Fruit fly (Drosophila melanogaster) S2 (cell line): ENCODE data around the gene Herp.

Experiments used
- CG8478 ChIP-seq: fragments of >200 bp; optimal IDR thresholded peaks from 2 replicates; lab custom pipeline; 2018
- CTCF ChIP-seq, 2 experiments: fragments of >200 bp; optimal IDR thresholded peaks; 2 replicates each; lab custom pipeline; 2018

DNA sequence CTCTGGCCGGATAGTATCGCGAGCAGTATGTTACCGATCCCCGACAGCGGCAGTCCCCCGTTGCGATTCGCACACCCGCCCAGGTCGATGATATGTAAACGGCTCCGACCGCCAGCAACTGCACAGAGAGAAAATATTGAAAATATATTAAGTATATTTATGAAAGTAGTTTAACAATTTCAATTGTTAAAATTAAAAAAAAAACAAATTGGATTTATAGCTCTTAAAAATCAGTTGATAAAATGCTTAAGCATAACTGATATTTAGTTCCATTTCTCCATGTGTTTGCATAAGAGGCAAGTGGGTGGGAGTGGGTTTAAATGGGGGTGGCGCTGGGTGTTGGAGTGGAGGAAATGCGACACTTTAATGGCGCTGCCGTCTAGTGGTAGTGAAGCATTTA lies 49.6 kb upstream of the Herp start:
- TF ChIP-seq CTCF (optimal IDR thresholded peaks at IDR 0.05; lab: Kevin White, UChicago) (no peak), CG8478 (lab: Kevin White, UChicago) (no peak)
